Fruit fly (Drosophila melanogaster): Measurements from ENCODE around the gene CG31848.

The CG31848 gene

dm6 chr2L:13291960-13292487 lies 26.3 kb upstream of the CG31848 start (continued):
- no peak for TF ChIP-seq Mrtf (GFP tag; IDR thresholded peaks at IDR 0.05)
- TF ChIP-seq fd102C (GFP tag; optimal IDR thresholded peaks at IDR 0.05): no peak
- no peak for TF ChIP-seq wek (GFP tag; optimal IDR thresholded peaks at IDR 0.05)
- TF ChIP-seq onecut (GFP tag; IDR thresholded peaks at IDR 0.05): 0 out of 2 replicates have a peak, but pooled peaks have one; percentile 22

dm6 chr2L:13291066-13291434 lies 25.4 kb upstream of the CG31848 start:
- peak in 1 of 2 experiments; percentile 16 for TF ChIP-seq Hr51 (GFP tag; optimal IDR thresholded peaks at IDR 0.05)
- TF ChIP-seq CG32772 (GFP tag; IDR thresholded peaks at IDR 0.05): 0 out of 2 replicates have a peak, but pooled peaks have one; percentile 36
- TF ChIP-seq Drgx (GFP tag; IDR thresholded peaks at IDR 0.05): peak; percentile 60; the same call in 1 of the 2 replicates
- peak; percentile 7 for TF ChIP-seq HHEX (GFP tag; optimal IDR thresholded peaks at IDR 0.05)
- TF ChIP-seq D19B (GFP tag; optimal IDR thresholded peaks at IDR 0.05): peak; percentile 7
- peak; percentile 4 for TF ChIP-seq Nf-YC (tag; optimal IDR thresholded peaks at IDR 0.05)
- TF ChIP-seq CG11504 (tag; optimal IDR thresholded peaks at IDR 0.05): no peak
- peak; percentile 36; the same call in 1 of the 2 replicates for TF ChIP-seq CG6689 (GFP tag; IDR thresholded peaks at IDR 0.05)
- TF ChIP-seq ind (GFP tag; optimal IDR thresholded peaks at IDR 0.05): peak; percentile 4
- no peak for TF ChIP-seq pfk (GFP tag; optimal IDR thresholded peaks at IDR 0.05)
- peak; percentile 21 for TF ChIP-seq CG12659 (GFP tag; optimal IDR thresholded peaks at IDR 0.05)
- TF ChIP-seq CG3726 (GFP tag; IDR thresholded peaks at IDR 0.05): 0 out of 3 replicates have a peak, but pooled peaks have one; percentile 21
- 0 out of 3 replicates have a peak, but pooled peaks have one; percentile 1 for TF ChIP-seq ci (GFP tag; IDR thresholded peaks at IDR 0.05)
- TF ChIP-seq CG18619 (GFP tag; optimal IDR thresholded peaks at IDR 0.05): no peak
- peak; percentile 28; the same call in 1 of the 2 replicates for TF ChIP-seq Xrp1 (GFP tag; IDR thresholded peaks at IDR 0.05)
- TF ChIP-seq pan (optimal IDR thresholded peaks at IDR 0.05): no peak
- peak in 1 of 2 experiments; percentile 13 for TF ChIP-seq pan (GFP tag; optimal IDR thresholded peaks at IDR 0.05 in 1 of 2, IDR thresholded peaks at IDR 0.05 in 1 of 2)
- peak; percentile 41 for TF ChIP-seq org-1 (GFP tag; optimal IDR thresholded peaks at IDR 0.05)
- TF ChIP-seq pum (GFP tag; optimal IDR thresholded peaks at IDR 0.05): no peak
- TF ChIP-seq chinmo (GFP tag; IDR thresholded peaks at IDR 0.05; ENCODE audit: partially characterized antibody): 0 out of 4 replicates have a peak, but pooled peaks have one; percentile 2
- TF ChIP-seq Jarid2 (GFP tag; optimal IDR thresholded peaks at IDR 0.05): peak; percentile 51
- 0 out of 3 replicates have a peak, but pooled peaks have one; percentile 23 for TF ChIP-seq B-H1 (GFP tag; IDR thresholded peaks at IDR 0.05)
- TF ChIP-seq knrl (GFP tag; IDR thresholded peaks at IDR 0.05; ENCODE audit: partially characterized antibody): peak; percentile 44; the same call in 1 of the 3 replicates
- peak; percentile 65 for TF ChIP-seq CG7372 (GFP tag; IDR thresholded peaks at IDR 0.05)
- TF ChIP-seq CG15514 (GFP tag; optimal IDR thresholded peaks at IDR 0.05): no peak
- TF ChIP-seq CG17359 (tag; optimal IDR thresholded peaks at IDR 0.05): peak; percentile 3
- TF ChIP-seq insv (GFP tag; optimal IDR thresholded peaks at IDR 0.05): no peak
- TF ChIP-seq CG11695 (GFP tag; IDR thresholded peaks at IDR 0.05): no peak; the same call in 2 of the 3 replicates
- no peak for TF ChIP-seq NC2β (GFP tag; optimal IDR thresholded peaks at IDR 0.05)
- peak; percentile 97 for TF ChIP-seq CG10274 (GFP tag; optimal IDR thresholded peaks at IDR 0.05)
- TF ChIP-seq sens-2 (GFP tag; IDR thresholded peaks at IDR 0.05): no peak
- TF ChIP-seq prd (optimal IDR thresholded peaks at IDR 0.05): no peak
- TF ChIP-seq prd (GFP tag; IDR thresholded peaks at IDR 0.05): 0 out of 3 replicates have a peak, but pooled peaks have one; percentile 33
- TF ChIP-seq dmrt99B (tag; optimal IDR thresholded peaks at IDR 0.05): peak; percentile 37
- TF ChIP-seq CG34422 (GFP tag; IDR thresholded peaks at IDR 0.05): 0 out of 3 replicates have a peak, but pooled peaks have one; percentile 31
- TF ChIP-seq E2f2 (GFP tag; IDR thresholded peaks at IDR 0.05): 0 out of 2 replicates have a peak, but pooled peaks have one; percentile 2
- TF ChIP-seq CG1603 (tag; optimal IDR thresholded peaks at IDR 0.05): peak; percentile 17
- 0 out of 2 replicates have a peak, but pooled peaks have one; percentile 5 for TF ChIP-seq Nf-YA (GFP tag; IDR thresholded peaks at IDR 0.05)
- peak; percentile 21 for TF ChIP-seq shn (GFP tag; optimal IDR thresholded peaks at IDR 0.05)
- no peak for TF ChIP-seq gro (GFP tag; optimal IDR thresholded peaks at IDR 0.05)
- no peak for TF ChIP-seq Ets97D (GFP tag; optimal IDR thresholded peaks at IDR 0.05)
- TF ChIP-seq dati (GFP tag; IDR thresholded peaks at IDR 0.05): no peak
- 0 out of 2 replicates have a peak, but pooled peaks have one; percentile 20 for TF ChIP-seq lmd (GFP tag; IDR thresholded peaks at IDR 0.05)
- TF ChIP-seq CG43689 (GFP tag; IDR thresholded peaks at IDR 0.05): 0 out of 2 replicates have a peak, but pooled peaks have one; percentile 15
